Fruit fly (Drosophila melanogaster): ENCODE measurements around the gene CG11555.

CG11555 gene

dm6 chr2L:294452-295362, 21.1 kb downstream of the CG11555 start, which contains the start of the genes U2af38 and Stip1 (continued):
- peak; percentile 64; the same call in 1 of the 2 replicates for TF ChIP-seq slbo (GFP tag; IDR thresholded peaks at IDR 0.05)
- TF ChIP-seq Opbp (GFP tag; IDR thresholded peaks at IDR 0.05; ENCODE audit: partially characterized antibody) = peak; percentile 4; the same call in 1 of the 3 replicates
- TF ChIP-seq CG31441 (GFP tag; IDR thresholded peaks at IDR 0.05) = peak; percentile 43; the same call in 1 of the 2 replicates
- no peak for TF ChIP-seq CG12299 (tag; optimal IDR thresholded peaks at IDR 0.05)
- TF ChIP-seq mirr (GFP tag; optimal IDR thresholded peaks at IDR 0.05) = no peak
- peak; percentile 12 for TF ChIP-seq vfl (GFP tag; optimal IDR thresholded peaks at IDR 0.05)
- TF ChIP-seq CG6791 (GFP tag; IDR thresholded peaks at IDR 0.05; ENCODE audit: partially characterized antibody) = peak; percentile 36; the same call in 1 of the 3 replicates
- TF ChIP-seq CG2129 (GFP tag; IDR thresholded peaks at IDR 0.05; ENCODE audit: partially characterized antibody) = peak; percentile 41; the same call in 1 of the 2 replicates
- TF ChIP-seq CG15514 (GFP tag; optimal IDR thresholded peaks at IDR 0.05) = peak; percentile 75
- TF ChIP-seq lilli (GFP tag; optimal IDR thresholded peaks at IDR 0.05) = peak; percentile 14
- no peak for TF ChIP-seq CG7786 (GFP tag; optimal IDR thresholded peaks at IDR 0.05)
- TF ChIP-seq CG2712 (tag; optimal IDR thresholded peaks at IDR 0.05) = peak; percentile 48
- no peak for TF ChIP-seq CG7987 (GFP tag; optimal IDR thresholded peaks at IDR 0.05)
- peak; percentile 58; the same call in 2 of the 3 replicates for TF ChIP-seq CG17361 (GFP tag; IDR thresholded peaks at IDR 0.05)
- TF ChIP-seq sd (tag; optimal IDR thresholded peaks at IDR 0.05) = peak; percentile 59
- no peak for TF ChIP-seq crp (GFP tag; optimal IDR thresholded peaks at IDR 0.05)
- no peak; the same call in 2 of the 3 replicates for TF ChIP-seq zen2 (GFP tag; IDR thresholded peaks at IDR 0.05; ENCODE audit: partially characterized antibody)
- peak; percentile 69; the same call in 1 of the 3 replicates for TF ChIP-seq jigr1 (GFP tag; IDR thresholded peaks at IDR 0.05)
- peak; percentile 41 for TF ChIP-seq CG2678 (tag; optimal IDR thresholded peaks at IDR 0.05)
- TF ChIP-seq Usf (GFP tag; optimal IDR thresholded peaks at IDR 0.05) = no peak
- TF ChIP-seq CG11723 (GFP tag; optimal IDR thresholded peaks at IDR 0.05) = no peak
- peak; percentile 10 for TF ChIP-seq CG9817 (tag; optimal IDR thresholded peaks at IDR 0.05)
- TF ChIP-seq dati (GFP tag; IDR thresholded peaks at IDR 0.05) = no peak
- no peak for TF ChIP-seq Mrtf (GFP tag; IDR thresholded peaks at IDR 0.05)
- peak; percentile 34 for TF ChIP-seq CG15269 (tag; optimal IDR thresholded peaks at IDR 0.05)
- no peak for TF ChIP-seq ato (GFP tag; IDR thresholded peaks at IDR 0.05; ENCODE audit: partially characterized antibody)
- TF ChIP-seq Sox100B (GFP tag; optimal IDR thresholded peaks at IDR 0.05) = peak; percentile 24
- peak; percentile 76 for TF ChIP-seq unc-4 (GFP tag; IDR thresholded peaks at IDR 0.05; ENCODE audit: partially characterized antibody)
- 0 out of 2 replicates have a peak, but pooled peaks have one; percentile 4 for TF ChIP-seq CG6272 (GFP tag; IDR thresholded peaks at IDR 0.05)
- TF ChIP-seq E2f2 (GFP tag; IDR thresholded peaks at IDR 0.05) = peak; percentile 40
- TF ChIP-seq CG8290 (GFP tag; optimal IDR thresholded peaks at IDR 0.05) = peak; percentile 2
- TF ChIP-seq CG8290 (tag; optimal IDR thresholded peaks at IDR 0.05) = peak in 1 of 2 experiments; percentile 20
- no peak for TF ChIP-seq CG5245 (GFP tag; optimal IDR thresholded peaks at IDR 0.05)
- peak; percentile 69 for TF ChIP-seq CG34224 (GFP tag; IDR thresholded peaks at IDR 0.05; ENCODE audit: partially characterized antibody)
- no peak for TF ChIP-seq Hr78 (GFP tag; optimal IDR thresholded peaks at IDR 0.05)
- peak; percentile 54 for TF ChIP-seq Neu2 (GFP tag; optimal IDR thresholded peaks at IDR 0.05; ENCODE audit: borderline replicate concordance)
- TF ChIP-seq Dref (GFP tag; IDR thresholded peaks at IDR 0.05) = peak; percentile 79
- peak; percentile 2 for TF ChIP-seq Chrac-16 (GFP tag; optimal IDR thresholded peaks at IDR 0.05)
- TF ChIP-seq MESR4 (GFP tag; optimal IDR thresholded peaks at IDR 0.05) = peak; percentile 80
- TF ChIP-seq CG2120 (GFP tag; optimal IDR thresholded peaks at IDR 0.05) = peak; percentile 54
- TF ChIP-seq zf30C (GFP tag; optimal IDR thresholded peaks at IDR 0.05) = no peak
- peak; percentile 58 for TF ChIP-seq row (GFP tag; IDR thresholded peaks at IDR 0.05)
- no peak for TF ChIP-seq CG11560 (tag; IDR thresholded peaks at IDR 0.05)
- TF ChIP-seq Myb (GFP tag; optimal IDR thresholded peaks at IDR 0.05) = peak; percentile 6
- 0 out of 2 replicates have a peak, but pooled peaks have one; percentile 8 for TF ChIP-seq Ptx1 (GFP tag; IDR thresholded peaks at IDR 0.05)
- TF ChIP-seq Sry-δ (GFP tag; optimal IDR thresholded peaks at IDR 0.05) = peak; percentile 40
- no peak for TF ChIP-seq croc (GFP tag; conservative IDR thresholded peaks at IDR 0.05)
